Fruit fly (Drosophila melanogaster) whole organism, prepupa: ENCODE data around the gene CG31445.

Experiments used
- Blimp-1 ChIP-seq: fragments of 200-800 bp; sonication (Bioruptor generic); optimal IDR thresholded peaks from 3 replicates; lab custom pipeline; 2017; ENCODE audit warnings: missing biosample characterization, missing genetic modification characterization, mild to moderate bottlenecking, moderate library complexity, missing genetic modification reagents
- CG10669 ChIP-seq: fragments of 200-800 bp; sonication (Bioruptor generic); optimal IDR thresholded peaks from 3 replicates; lab custom pipeline; 2018; ENCODE audit warnings: missing biosample characterization, mild to moderate bottlenecking, missing genetic modification characterization, moderate library complexity
- CG11902 ChIP-seq: fragments of 200-800 bp; sonication (Bioruptor generic); optimal IDR thresholded peaks from 3 replicates; lab custom pipeline; 2016; ENCODE audit warnings: missing biosample characterization, missing genetic modification characterization
- CG15336 ChIP-seq: fragments of 200-800 bp; sonication (Bioruptor generic); IDR thresholded peaks from 2 replicates; pipeline ENCODE4 v1.3.6; 2022; ENCODE audit warnings: missing biosample characterization, missing genetic modification characterization
- CG1621 ChIP-seq: fragments of 200-800 bp; sonication (Bioruptor generic); optimal IDR thresholded peaks from 3 replicates; lab custom pipeline; 2018; ENCODE audit warnings: missing biosample characterization, mild to moderate bottlenecking, missing genetic modification characterization
- CG16779 ChIP-seq: fragments of 200-800 bp; sonication (Bioruptor generic); optimal IDR thresholded peaks from 3 replicates; lab custom pipeline; 2017; ENCODE audit warnings: missing biosample characterization, mild to moderate bottlenecking, missing genetic modification characterization
- CG3032 ChIP-seq: fragments of 200-800 bp; optimal IDR thresholded peaks from 2 replicates; lab custom pipeline; 2019; ENCODE audit warnings: missing biosample characterization, mild to moderate bottlenecking, missing genetic modification characterization, moderate library complexity
- CG32006 ChIP-seq: fragments of 200-800 bp; sonication (Bioruptor generic); optimal IDR thresholded peaks from 3 replicates; lab custom pipeline; 2017; ENCODE audit warnings: missing biosample characterization, mild to moderate bottlenecking, missing genetic modification characterization
- CG4318 ChIP-seq: fragments of 200-800 bp; sonication (Bioruptor generic); optimal IDR thresholded peaks from 3 replicates; lab custom pipeline; 2017; ENCODE audit warnings: missing biosample characterization, mild to moderate bottlenecking, missing genetic modification characterization
- CG6276 ChIP-seq: fragments of 200-800 bp; sonication (Bioruptor generic); optimal IDR thresholded peaks from 2 replicates; lab custom pipeline; 2017; ENCODE audit warnings: missing biosample characterization, mild to moderate bottlenecking, missing genetic modification characterization
- CG6792 ChIP-seq: fragments of 200-800 bp; sonication (Bioruptor generic); optimal IDR thresholded peaks from 3 replicates; lab custom pipeline; 2016; ENCODE audit warnings: missing biosample characterization, missing genetic modification characterization
- CG6808 ChIP-seq: fragments of 200-800 bp; sonication (Bioruptor generic); optimal IDR thresholded peaks from 3 replicates; lab custom pipeline; 2017; ENCODE audit warnings: missing biosample characterization, missing genetic modification characterization, mild to moderate bottlenecking, moderate library complexity, missing genetic modification reagents
- CG6854 ChIP-seq: fragments of 200-800 bp; sonication (Bioruptor generic); optimal IDR thresholded peaks from 2 replicates; lab custom pipeline; 2017; ENCODE audit warnings: missing biosample characterization, mild to moderate bottlenecking, missing genetic modification characterization
- CG7368 ChIP-seq: fragments of 200-800 bp; sonication (Bioruptor generic); optimal IDR thresholded peaks from 3 replicates; lab custom pipeline; 2016; ENCODE audit warnings: missing biosample characterization, missing genetic modification characterization
- CG8119 ChIP-seq: fragments of 200-800 bp; sonication (Bioruptor generic); IDR thresholded peaks from 3 replicates; pipeline ENCODE4 v1.3.6; 2022; ENCODE audit warnings: missing biosample characterization, missing genetic modification characterization
- CG8319 ChIP-seq: fragments of 200-800 bp; sonication (Bioruptor generic); optimal IDR thresholded peaks from 3 replicates; lab custom pipeline; 2016; ENCODE audit warnings: missing biosample characterization, missing genetic modification characterization
- CG8632 ChIP-seq: fragments of 200-800 bp; sonication (Bioruptor generic); optimal IDR thresholded peaks from 3 replicates; lab custom pipeline; 2016; ENCODE audit warnings: missing biosample characterization, missing genetic modification characterization
- CG9139 ChIP-seq: fragments of 200-800 bp; sonication (Bioruptor generic); optimal IDR thresholded peaks from 3 replicates; lab custom pipeline; 2017; ENCODE audit warnings: missing biosample characterization, mild to moderate bottlenecking, missing genetic modification characterization
- Eip75B ChIP-seq: fragments of 200-800 bp; sonication (Bioruptor generic); optimal IDR thresholded peaks from 3 replicates; lab custom pipeline; 2016; ENCODE audit warnings: missing biosample characterization, missing genetic modification characterization
- Eip78C ChIP-seq: fragments of 200-800 bp; sonication (Bioruptor generic); peaks from one replicate; lab custom pipeline; 2016; ENCODE audit warnings: missing biosample characterization, missing genetic modification characterization
- Eip93F ChIP-seq: fragments of 200-800 bp; sonication (Bioruptor generic); optimal IDR thresholded peaks from 2 replicates; lab custom pipeline; 2016; ENCODE audit warnings: missing biosample characterization, mild to moderate bottlenecking, missing genetic modification characterization
- Ets21C ChIP-seq: fragments of 200-800 bp; sonication (Bioruptor generic); optimal IDR thresholded peaks from 3 replicates; lab custom pipeline; 2016; ENCODE audit warnings: missing biosample characterization, missing genetic modification characterization
- Ets96B ChIP-seq: fragments of 200-800 bp; optimal IDR thresholded peaks from 2 replicates; lab custom pipeline; 2019; ENCODE audit warnings: missing biosample characterization, mild to moderate bottlenecking, missing genetic modification characterization, moderate library complexity
- Gug ChIP-seq: fragments of 200-800 bp; sonication (Bioruptor generic); IDR thresholded peaks from 2 replicates; pipeline ENCODE4 v1.3.6; 2022; ENCODE audit warnings: missing biosample characterization, missing genetic modification characterization
- Hr38 ChIP-seq: sonication (Bioruptor generic); optimal IDR thresholded peaks from 2 replicates; lab custom pipeline; 2016; ENCODE audit warnings: missing biosample characterization, missing genetic modification characterization
- Met ChIP-seq: fragments of 200-800 bp; sonication (Bioruptor generic); optimal IDR thresholded peaks from 3 replicates; lab custom pipeline; 2016; ENCODE audit warnings: missing biosample characterization, missing genetic modification characterization
- Smox ChIP-seq: fragments of 200-800 bp; sonication (Bioruptor generic); optimal IDR thresholded peaks from 3 replicates; lab custom pipeline; 2016; ENCODE audit warnings: missing biosample characterization, missing genetic modification characterization
- Sox102F ChIP-seq: fragments of 200-800 bp; sonication (Bioruptor generic); optimal IDR thresholded peaks from 2 replicates; lab custom pipeline; 2016; ENCODE audit warnings: missing biosample characterization, mild to moderate bottlenecking, missing genetic modification characterization
- Sox14 ChIP-seq: fragments of 200-800 bp; sonication (Bioruptor generic); optimal IDR thresholded peaks from 3 replicates; lab custom pipeline; 2016; ENCODE audit warnings: missing biosample characterization, missing genetic modification characterization
- Sox15 ChIP-seq: fragments of 200-800 bp; sonication (Bioruptor generic); optimal IDR thresholded peaks from 3 replicates; lab custom pipeline; 2016; ENCODE audit warnings: missing biosample characterization, missing genetic modification characterization
- acj6 ChIP-seq: fragments of 200-800 bp; sonication (Bioruptor generic); optimal IDR thresholded peaks from 3 replicates; lab custom pipeline; 2016; ENCODE audit warnings: missing biosample characterization, missing genetic modification characterization
- cyc ChIP-seq: fragments of 200-800 bp; sonication (Bioruptor generic); optimal IDR thresholded peaks from 3 replicates; lab custom pipeline; 2016; ENCODE audit warnings: missing biosample characterization, missing genetic modification characterization
- dac ChIP-seq: fragments of 200-800 bp; sonication (Bioruptor generic); optimal IDR thresholded peaks from 2 replicates; lab custom pipeline; 2017; ENCODE audit warnings: missing biosample characterization, mild to moderate bottlenecking, missing genetic modification characterization
- dsx ChIP-seq: fragments of 200-800 bp; optimal IDR thresholded peaks from 3 replicates; lab custom pipeline; 2019; ENCODE audit warnings: missing biosample characterization, mild to moderate bottlenecking, missing genetic modification characterization, moderate library complexity; ENCODE audit not compliant: poor library complexity, severe bottlenecking
- eg ChIP-seq: fragments of 200-800 bp; sonication (Bioruptor generic); IDR thresholded peaks from 3 replicates; pipeline ENCODE4 v1.3.6; 2022; ENCODE audit warnings: missing biosample characterization, missing genetic modification characterization
- esn ChIP-seq: fragments of 200-800 bp; sonication (Bioruptor generic); optimal IDR thresholded peaks from 2 replicates; lab custom pipeline; 2016; ENCODE audit warnings: missing biosample characterization, mild to moderate bottlenecking, missing genetic modification characterization, moderate library complexity
- fd85E ChIP-seq: fragments of 200-800 bp; sonication (Bioruptor generic); optimal IDR thresholded peaks from 3 replicates; lab custom pipeline; 2016; ENCODE audit warnings: missing biosample characterization, missing genetic modification characterization
- fkh ChIP-seq: fragments of 200-800 bp; sonication (Bioruptor generic); optimal IDR thresholded peaks from 3 replicates; lab custom pipeline; 2017; ENCODE audit warnings: missing biosample characterization, mild to moderate bottlenecking, missing genetic modification characterization, moderate library complexity
- net ChIP-seq: fragments of 200-800 bp; sonication (Bioruptor generic); optimal IDR thresholded peaks from 3 replicates; lab custom pipeline; 2016; ENCODE audit warnings: missing biosample characterization, missing genetic modification characterization
- pdm3 ChIP-seq: fragments of 200-800 bp; sonication (Bioruptor generic); optimal IDR thresholded peaks from 3 replicates; lab custom pipeline; 2016; ENCODE audit warnings: missing biosample characterization, missing genetic modification characterization
- salr ChIP-seq, 2 experiments: fragments of 200-800 bp; sonication (Bioruptor generic); optimal IDR thresholded peaks; 3 replicates each; lab custom pipeline; 2016 to 2018; ENCODE audit warnings: missing biosample characterization in 2 of 2, missing genetic modification characterization in 2 of 2, mild to moderate bottlenecking in 1 of 2
- spab ChIP-seq: fragments of 200-800 bp; sonication (Bioruptor generic); optimal IDR thresholded peaks from 2 replicates; lab custom pipeline; 2017; ENCODE audit warnings: missing biosample characterization, mild to moderate bottlenecking, missing genetic modification characterization, missing genetic modification reagents
- ss ChIP-seq, 2 experiments: fragments of 200-800 bp; sonication (Bioruptor generic); optimal IDR thresholded peaks; 2 replicates in 1 of 2; 3 replicates in 1 of 2; lab custom pipeline; 2017 to 2018; ENCODE audit warnings: mild to moderate bottlenecking in 2 of 2, missing biosample characterization in 2 of 2, missing genetic modification characterization in 2 of 2, moderate library complexity in 1 of 2
- svp ChIP-seq: fragments of 200-800 bp; sonication (Bioruptor generic); peaks from one replicate; lab custom pipeline; 2016; ENCODE audit warnings: missing biosample characterization, missing genetic modification characterization
- topi ChIP-seq: fragments of 200-800 bp; sonication (Bioruptor generic); optimal IDR thresholded peaks from 3 replicates; lab custom pipeline; 2016; ENCODE audit warnings: missing biosample characterization, missing genetic modification characterization
- vri ChIP-seq: fragments of 200-800 bp; sonication (Bioruptor generic); optimal IDR thresholded peaks from 3 replicates; lab custom pipeline; 2016; ENCODE audit warnings: missing biosample characterization, mild to moderate bottlenecking, missing genetic modification characterization

The CG31445 gene

dm6 chr3R:29279557-29280203 lies 35.1 kb upstream of the CG31445 start (continued):
- TF ChIP-seq CG8319 = peak; percentile 3
- peak; percentile 2 to 10 for TF ChIP-seq salr (GFP tag; optimal IDR thresholded peaks at IDR 0.05; lab: Kevin White, UChicago)
- no peak for TF ChIP-seq CG4318 (GFP tag; lab: Kevin White, UChicago)
- TF ChIP-seq CG8119 (GFP tag; lab: Robert Waterston, UW) = no peak
- TF ChIP-seq Eip75B (GFP tag; lab: Kevin White, UChicago) = no peak
- TF ChIP-seq CG32006 (GFP tag; lab: Kevin White, UChicago) = no peak
- no peak for TF ChIP-seq net (GFP tag; lab: Kevin White, UChicago)
- TF ChIP-seq CG7368 (GFP tag; lab: Kevin White, UChicago) = no peak
- peak; percentile 21 for TF ChIP-seq topi (GFP tag; lab: Kevin White, UChicago)
- no peak for TF ChIP-seq CG16779 (tag; lab: Kevin White, UChicago)
- peak; percentile 66 for TF ChIP-seq Eip78C (GFP tag; lab: Kevin White, UChicago)
- peak; percentile 38 for TF ChIP-seq Blimp-1 (GFP tag; lab: Kevin White, UChicago)
- no peak for TF ChIP-seq CG8632 (GFP tag; lab: Kevin White, UChicago)
- TF ChIP-seq Sox15 = no peak
- peak; percentile 100 for TF ChIP-seq dsx (GFP tag; lab: Kevin White, UChicago)
- peak; percentile 91 for TF ChIP-seq CG6808 (GFP tag; lab: Kevin White, UChicago)
- TF ChIP-seq CG6854 = peak; percentile 46
- 0 out of 3 replicates have a peak, but pooled peaks have one; percentile 10 for TF ChIP-seq eg (GFP tag; lab: Robert Waterston, UW)
- TF ChIP-seq CG10669 = peak; percentile 92
- peak; percentile 39 for TF ChIP-seq CG6276 (GFP tag; lab: Kevin White, UChicago)
- TF ChIP-seq Ets96B (tag; lab: Kevin White, UChicago) = peak; percentile 78
- TF ChIP-seq Met (GFP tag; lab: Kevin White, UChicago) = no peak
- peak; percentile 4 for TF ChIP-seq svp (GFP tag; lab: Kevin White, UChicago)
- TF ChIP-seq CG11902 (GFP tag; lab: Kevin White, UChicago) = peak; percentile 37

- TF ChIP-seq salr (GFP tag; optimal IDR thresholded peaks at IDR 0.05; lab: Kevin White, UChicago) = peak; percentile 56 to 60
- TF ChIP-seq net (GFP tag; lab: Kevin White, UChicago) = peak; percentile 53
- TF ChIP-seq fkh (GFP tag; lab: Kevin White, UChicago) = no peak
- peak; percentile 68 for TF ChIP-seq CG32006 (GFP tag; lab: Kevin White, UChicago)
- peak; percentile 9 for TF ChIP-seq Ets21C (GFP tag; lab: Kevin White, UChicago)
- peak; percentile 67 for TF ChIP-seq cyc (GFP tag; lab: Kevin White, UChicago)
- TF ChIP-seq Ets96B (tag; lab: Kevin White, UChicago) = peak; percentile 91
- peak; percentile 67 for TF ChIP-seq Smox (GFP tag; lab: Kevin White, UChicago)
- TF ChIP-seq fd85E (GFP tag; lab: Kevin White, UChicago) = no peak
- TF ChIP-seq CG4318 (GFP tag; lab: Kevin White, UChicago) = peak; percentile 36
- peak; percentile 55; the same call in 1 of the 3 replicates for TF ChIP-seq eg (GFP tag; lab: Robert Waterston, UW)
- TF ChIP-seq CG1621 (tag; lab: Kevin White, UChicago) = peak; percentile 70
- peak; percentile 29 for TF ChIP-seq CG16779 (tag; lab: Kevin White, UChicago)
- no peak for TF ChIP-seq CG8319
- peak; percentile 69 for TF ChIP-seq CG6808 (GFP tag; lab: Kevin White, UChicago)
- peak; percentile 62 for TF ChIP-seq CG6792 (GFP tag; lab: Kevin White, UChicago)
- TF ChIP-seq Met (GFP tag; lab: Kevin White, UChicago) = peak; percentile 71
- TF ChIP-seq CG15336 = peak; percentile 65
- TF ChIP-seq Eip78C (GFP tag; lab: Kevin White, UChicago) = peak; percentile 90
- no peak for TF ChIP-seq dac (GFP tag; lab: Kevin White, UChicago)
- peak; percentile 74 for TF ChIP-seq esn (GFP tag; lab: Kevin White, UChicago)
- TF ChIP-seq Sox102F (GFP tag; lab: Kevin White, UChicago) = peak; percentile 64
- peak; percentile 62 for TF ChIP-seq Sox14 (GFP tag; lab: Kevin White, UChicago)
- TF ChIP-seq vri (GFP tag; lab: Kevin White, UChicago) = peak; percentile 36
- TF ChIP-seq pdm3 (GFP tag; lab: Kevin White, UChicago) = peak; percentile 73
- peak; percentile 77 for TF ChIP-seq acj6 (GFP tag; lab: Kevin White, UChicago)
- peak; percentile 83 for TF ChIP-seq CG3032
- peak; percentile 67 for TF ChIP-seq topi (GFP tag; lab: Kevin White, UChicago)
- peak; percentile 59 for TF ChIP-seq spab (GFP tag; lab: Kevin White, UChicago)
- TF ChIP-seq ss (GFP tag; optimal IDR thresholded peaks at IDR 0.05; lab: Kevin White, UChicago) = peak; percentile 42 to 64
- TF ChIP-seq CG9139 (GFP tag; lab: Kevin White, UChicago) = no peak
- TF ChIP-seq CG8119 (GFP tag; lab: Robert Waterston, UW) = peak; percentile 68
- peak; percentile 9 for TF ChIP-seq Eip93F (GFP tag; lab: Kevin White, UChicago)
- no peak for TF ChIP-seq Hr38
- peak; percentile 84 for TF ChIP-seq CG10669
- TF ChIP-seq Gug = peak; percentile 37
- peak; percentile 41 for TF ChIP-seq CG6276 (GFP tag; lab: Kevin White, UChicago)
- TF ChIP-seq Sox15 = no peak
These were observed 33.1 kb upstream of the CG31445 start for dm6 chr3R:29277748-29278147.
